Worm (Caenorhabditis elegans) whole organism, mixed stage, embryonic: Measurements from ENCODE around the gene F17A9.4.

Experiments
- M03D4.4 ChIP-seq: sonication (generic microtip); optimal IDR thresholded peaks from 2 replicates; lab custom pipeline; 2017; ENCODE audit warnings: mild to moderate bottlenecking, missing genetic modification characterization, missing compliant biosample characterization
- bed-3 ChIP-seq: fragments of 200-800 bp; sonication (Bioruptor generic); optimal IDR thresholded peaks from 3 replicates; lab custom pipeline; 2018; ENCODE audit warnings: mild to moderate bottlenecking, missing genetic modification characterization, moderate library complexity, missing compliant biosample characterization
- blmp-1 ChIP-seq: fragments of 150-350 bp; optimal IDR thresholded peaks from 2 replicates; lab custom pipeline; 2014; ENCODE audit warnings: missing biosample characterization, missing genetic modification characterization
- ceh-39 ChIP-seq: fragments of 150-350 bp; optimal IDR thresholded peaks from 2 replicates; lab custom pipeline; 2014; ENCODE audit warnings: missing biosample characterization, missing genetic modification characterization
- ceh-43 ChIP-seq: fragments of 200-800 bp; sonication (Bioruptor generic); optimal IDR thresholded peaks from 2 replicates; lab custom pipeline; 2018; ENCODE audit warnings: mild to moderate bottlenecking, missing genetic modification characterization, moderate library complexity, missing compliant biosample characterization
- ceh-83 ChIP-seq: fragments of 200-800 bp; sonication (Bioruptor generic); optimal IDR thresholded peaks from 2 replicates; lab custom pipeline; 2018; ENCODE audit warnings: mild to moderate bottlenecking, missing genetic modification characterization, missing compliant biosample characterization
- ces-1 ChIP-seq: fragments of 150-350 bp; optimal IDR thresholded peaks from 2 replicates; lab custom pipeline; 2014; ENCODE audit warnings: missing biosample characterization, missing genetic modification reagents, missing genetic modification characterization
- cnd-1 ChIP-seq: fragments of 200-800 bp; sonication (Bioruptor generic); optimal IDR thresholded peaks from 2 replicates; lab custom pipeline; 2018; ENCODE audit warnings: mild to moderate bottlenecking, missing genetic modification characterization, missing compliant biosample characterization
- drap-1 ChIP-seq: fragments of 200-800 bp; sonication (Bioruptor generic); optimal IDR thresholded peaks from 3 replicates; lab custom pipeline; 2018; ENCODE audit warnings: mild to moderate bottlenecking, missing genetic modification characterization, missing compliant biosample characterization
- elt-1 ChIP-seq: sonication (generic microtip); optimal IDR thresholded peaks from 2 replicates; lab custom pipeline; 2017; ENCODE audit warnings: missing genetic modification characterization, mild to moderate bottlenecking, missing compliant biosample characterization, antibody characterized with exemption, moderate library complexity, borderline replicate concordance; ENCODE audit not compliant: insufficient read depth
- elt-3 ChIP-seq: fragments of 150-350 bp; optimal IDR thresholded peaks from 2 replicates; lab custom pipeline; 2014; ENCODE audit warnings: missing biosample characterization, missing genetic modification characterization
- flh-1 ChIP-seq: fragments of 200-800 bp; sonication (Bioruptor generic); optimal IDR thresholded peaks from 2 replicates; lab custom pipeline; 2018; ENCODE audit warnings: mild to moderate bottlenecking, missing genetic modification characterization, moderate library complexity, missing compliant biosample characterization
- ham-2 ChIP-seq: fragments of 200-800 bp; sonication (Bioruptor generic); optimal IDR thresholded peaks from 2 replicates; lab custom pipeline; 2018; ENCODE audit warnings: mild to moderate bottlenecking, missing genetic modification characterization, missing compliant biosample characterization
- hlh-1 ChIP-seq: fragments of 150-350 bp; optimal IDR thresholded peaks from 2 replicates; lab custom pipeline; 2014; ENCODE audit warnings: missing biosample characterization, missing genetic modification reagents, missing genetic modification characterization
- lin-13 ChIP-seq: fragments of 150-350 bp; optimal IDR thresholded peaks from 2 replicates; lab custom pipeline; 2014; ENCODE audit warnings: missing biosample characterization, missing genetic modification characterization
- lin-32 ChIP-seq: fragments of 200-800 bp; sonication (Bioruptor generic); optimal IDR thresholded peaks from 2 replicates; lab custom pipeline; 2018; ENCODE audit warnings: mild to moderate bottlenecking, missing genetic modification characterization, missing compliant biosample characterization
- lsy-2 ChIP-seq: fragments of 150-350 bp; optimal IDR thresholded peaks from 2 replicates; lab custom pipeline; 2014; ENCODE audit warnings: missing biosample characterization, missing genetic modification characterization
- mab-5 ChIP-seq: fragments of 150-350 bp; optimal IDR thresholded peaks from 2 replicates; lab custom pipeline; 2014; ENCODE audit warnings: missing biosample characterization, missing genetic modification characterization
- mep-1 ChIP-seq: fragments of 150-350 bp; optimal IDR thresholded peaks from 2 replicates; lab custom pipeline; 2017; ENCODE audit warnings: missing biosample characterization, missing genetic modification reagents, missing genetic modification characterization, inconsistent platforms
- mls-2 ChIP-seq: sonication (generic microtip); optimal IDR thresholded peaks from 2 replicates; lab custom pipeline; 2016; ENCODE audit warnings: mild to moderate bottlenecking, missing genetic modification characterization, moderate library complexity, missing compliant biosample characterization
- nhr-12 ChIP-seq: fragments of 150-350 bp; optimal IDR thresholded peaks from 2 replicates; lab custom pipeline; 2014; ENCODE audit warnings: missing biosample characterization, missing genetic modification characterization
- nhr-2 ChIP-seq: fragments of 150-350 bp; optimal IDR thresholded peaks from 2 replicates; lab custom pipeline; 2014; ENCODE audit warnings: missing biosample characterization, missing genetic modification characterization
- nhr-237 ChIP-seq: fragments of 150-350 bp; optimal IDR thresholded peaks from 2 replicates; lab custom pipeline; 2014; ENCODE audit warnings: missing biosample characterization, missing genetic modification characterization
- nhr-28 ChIP-seq: fragments of 150-350 bp; optimal IDR thresholded peaks from 2 replicates; lab custom pipeline; 2014; ENCODE audit warnings: missing biosample characterization, missing genetic modification characterization
- nhr-76 ChIP-seq: sonication (generic microtip); optimal IDR thresholded peaks from 2 replicates; lab custom pipeline; 2017; ENCODE audit warnings: missing biosample characterization, missing genetic modification characterization
- pha-4 ChIP-seq: fragments of 150-350 bp; optimal IDR thresholded peaks from 2 replicates; lab custom pipeline; 2018; ENCODE audit warnings: missing biosample characterization, missing genetic modification reagents, missing genetic modification characterization
- sem-2 ChIP-seq: fragments of 200-800 bp; sonication (Bioruptor generic); optimal IDR thresholded peaks from 2 replicates; lab custom pipeline; 2018; ENCODE audit warnings: mild to moderate bottlenecking, missing genetic modification characterization, missing compliant biosample characterization
- snpc-4 ChIP-seq: fragments of 150-350 bp; optimal IDR thresholded peaks from 2 replicates; lab custom pipeline; 2014; ENCODE audit warnings: missing biosample characterization, missing genetic modification characterization
- sptf-1 ChIP-seq: sonication (generic microtip); optimal IDR thresholded peaks from 2 replicates; lab custom pipeline; 2017; ENCODE audit warnings: mild to moderate bottlenecking, missing genetic modification characterization, moderate library complexity, missing compliant biosample characterization
- tbx-8 ChIP-seq: fragments of 200-800 bp; sonication (Bioruptor generic); optimal IDR thresholded peaks from 2 replicates; lab custom pipeline; 2018; ENCODE audit warnings: mild to moderate bottlenecking, missing genetic modification characterization, moderate library complexity, missing compliant biosample characterization
- unc-120 ChIP-seq: sonication (generic microtip); optimal IDR thresholded peaks from 2 replicates; lab custom pipeline; 2017; ENCODE audit warnings: missing genetic modification characterization, missing compliant biosample characterization; ENCODE audit not compliant: poor library complexity, severe bottlenecking
- unc-39 ChIP-seq: fragments of 150-350 bp; optimal IDR thresholded peaks from 2 replicates; lab custom pipeline; 2014; ENCODE audit warnings: missing biosample characterization, missing genetic modification characterization
- unc-62 ChIP-seq: fragments of 150-350 bp; optimal IDR thresholded peaks from 2 replicates; lab custom pipeline; 2014; ENCODE audit warnings: missing biosample characterization, missing genetic modification reagents, missing genetic modification characterization
- zip-8 ChIP-seq: fragments of 150-350 bp; optimal IDR thresholded peaks from 2 replicates; lab custom pipeline; 2014; ENCODE audit warnings: missing biosample characterization, missing genetic modification characterization
- ztf-11 ChIP-seq: fragments of 150-350 bp; optimal IDR thresholded peaks from 2 replicates; lab custom pipeline; 2014; ENCODE audit warnings: missing biosample characterization, missing genetic modification characterization

Gene F17A9.4

DNA sequence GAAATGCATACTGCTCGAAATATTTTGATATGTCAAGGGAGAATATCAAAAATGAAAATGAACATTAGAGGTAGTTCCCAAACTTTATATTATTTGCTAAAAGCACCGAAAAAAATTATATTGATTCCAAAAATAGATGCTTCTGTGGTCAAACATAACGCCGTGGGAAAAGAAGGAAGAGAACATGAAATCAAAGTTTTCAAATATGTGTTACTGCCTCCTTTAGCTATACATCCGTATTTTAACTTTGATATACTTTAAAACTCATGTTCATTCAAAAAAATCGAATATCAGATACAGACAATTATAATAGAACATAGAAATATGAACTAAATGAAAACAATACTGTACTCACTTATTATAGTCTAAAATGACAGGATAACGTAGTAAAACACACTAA lies 7.0 kb downstream of the F17A9.4 start, which contains the start of gene Y38A10A.11:
Y38A10A.11 (minus strand) TSS at position 101 of the 400 bp plus-strand sequence.
- TF ChIP-seq drap-1 (GFP tag; lab: Kevin White, UChicago) (no peak), ham-2 (GFP tag; lab: Kevin White, UChicago) (no peak), nhr-28 (tag; lab: Kevin White, UChicago) (no peak), mep-1 (tag; lab: Kevin White, UChicago) (no peak), ces-1 (GFP tag; lab: Kevin White, UChicago) (no peak), lin-13 (tag; lab: Kevin White, UChicago) (no peak), hlh-1 (tag; lab: Kevin White, UChicago) (no peak), ceh-43 (GFP tag; lab: Kevin White, UChicago) (no peak), flh-1 (no peak), nhr-2 (tag; lab: Kevin White, UChicago) (no peak), cnd-1 (tag; lab: Kevin White, UChicago) (no peak), elt-3 (tag; lab: Kevin White, UChicago) (no peak), ceh-83 (GFP tag; lab: Kevin White, UChicago) (no peak), M03D4.4 (tag; lab: Kevin White, UChicago) (no peak), nhr-76 (tag; lab: Kevin White, UChicago) (no peak)
- TF ChIP-seq, all 35 proteins: peak for 0

ce11 chrV:6101243-6101898 lies 9.1 kb downstream of the F17A9.4 start:
- TF ChIP-seq pha-4 (peak; percentile 23), unc-120 (tag; lab: Kevin White, UChicago) (no peak)

DNA sequence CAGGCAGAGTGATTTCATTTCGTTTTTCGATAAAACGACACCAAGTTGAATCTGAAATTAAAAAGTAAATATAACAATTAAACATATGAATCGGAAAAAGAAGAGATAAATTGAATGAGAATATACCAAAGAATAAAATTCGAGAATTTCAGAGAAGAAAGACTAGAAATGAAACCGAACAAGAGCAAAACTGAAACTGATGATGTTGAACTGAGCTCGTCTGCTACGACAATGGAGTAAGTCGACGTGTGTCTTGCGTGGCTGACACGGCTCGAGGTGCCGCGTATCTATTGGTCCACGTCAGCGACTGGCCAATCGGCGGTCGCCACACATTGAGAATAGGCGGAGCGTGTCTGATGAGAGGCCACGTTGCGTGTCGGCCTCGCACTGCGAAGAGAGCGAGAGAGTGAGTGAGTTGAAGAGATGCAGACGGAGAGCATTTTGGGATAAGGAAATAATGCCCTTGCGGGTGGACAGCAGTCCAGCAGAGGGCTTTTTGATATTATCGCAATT lies 9.9 kb downstream of the F17A9.4 start, which contains the start of gene crt-1:
crt-1 (minus strand) TSS at position 51 of the 513 bp plus-strand sequence.
- TF ChIP-seq lsy-2 (tag; lab: Kevin White, UChicago) (peak; percentile 90), snpc-4 (tag; lab: Kevin White, UChicago) (no peak), elt-1 (tag; lab: Kevin White, UChicago) (peak; percentile 79), ceh-83 (GFP tag; lab: Kevin White, UChicago) (no peak), nhr-76 (tag; lab: Kevin White, UChicago) (no peak), hlh-1 (tag; lab: Kevin White, UChicago) (peak; percentile 19), M03D4.4 (tag; lab: Kevin White, UChicago) (no peak), sptf-1 (tag; lab: Kevin White, UChicago) (peak; percentile 76), unc-62 (peak; percentile 77), lin-13 (tag; lab: Kevin White, UChicago) (peak; percentile 95), nhr-28 (tag; lab: Kevin White, UChicago) (no peak), unc-120 (tag; lab: Kevin White, UChicago) (peak; percentile 70), blmp-1 (tag; lab: Kevin White, UChicago) (no peak), ceh-39 (tag; lab: Kevin White, UChicago) (peak; percentile 95), flh-1 (no peak), nhr-12 (tag; lab: Kevin White, UChicago) (no peak), nhr-237 (tag; lab: Kevin White, UChicago) (no peak), pha-4 (peak; percentile 92), ces-1 (GFP tag; lab: Kevin White, UChicago) (peak; percentile 61), tbx-8 (no peak), cnd-1 (tag; lab: Kevin White, UChicago) (peak; percentile 59), bed-3 (GFP tag; lab: Kevin White, UChicago) (no peak), ham-2 (GFP tag; lab: Kevin White, UChicago) (peak; percentile 13), unc-39 (tag; lab: Kevin White, UChicago) (no peak), sem-2 (no peak), zip-8 (tag; lab: Kevin White, UChicago) (peak; percentile 24), lin-32 (GFP tag; lab: Kevin White, UChicago) (no peak), nhr-2 (tag; lab: Kevin White, UChicago) (peak; percentile 42), drap-1 (GFP tag; lab: Kevin White, UChicago) (peak; percentile 56), mep-1 (tag; lab: Kevin White, UChicago) (peak; percentile 76), mls-2 (tag; lab: Kevin White, UChicago) (peak; percentile 43), ztf-11 (no peak), ceh-43 (GFP tag; lab: Kevin White, UChicago) (peak; percentile 21), elt-3 (tag; lab: Kevin White, UChicago) (no peak), mab-5 (tag; lab: Kevin White, UChicago) (no peak)
